Worm (Caenorhabditis elegans) whole organism, early embryonic: ENCODE results near the gene sra-36.

Source experiments
- B0310.2 ChIP-seq: sonication (generic microtip); optimal IDR thresholded peaks from 2 replicates; lab custom pipeline; 2016; ENCODE audit warnings: mild to moderate bottlenecking, missing genetic modification characterization, missing compliant biosample characterization
- F13C5.2 ChIP-seq: sonication (generic microtip); optimal IDR thresholded peaks from 2 replicates; lab custom pipeline; 2017; ENCODE audit warnings: mild to moderate bottlenecking, missing genetic modification characterization, inconsistent platforms, missing compliant biosample characterization
- aly-1 ChIP-seq: sonication (generic microtip); optimal IDR thresholded peaks from 2 replicates; lab custom pipeline; 2016; ENCODE audit warnings: missing genetic modification characterization, missing compliant biosample characterization
- ama-1 ChIP-seq: fragments of 150-350 bp; optimal IDR thresholded peaks from 2 replicates; lab custom pipeline; 2014
- ceh-13 ChIP-seq: fragments of 200-800 bp; sonication (Bioruptor generic); optimal IDR thresholded peaks from 2 replicates; lab custom pipeline; 2018; ENCODE audit warnings: mild to moderate bottlenecking, missing genetic modification characterization, missing compliant biosample characterization
- ceh-36 ChIP-seq: sonication (generic microtip); optimal IDR thresholded peaks from 2 replicates; lab custom pipeline; 2016; ENCODE audit warnings: missing genetic modification characterization, inconsistent platforms, missing compliant biosample characterization
- ets-7 ChIP-seq: sonication (generic microtip); optimal IDR thresholded peaks from 2 replicates; lab custom pipeline; 2016; ENCODE audit warnings: missing genotype, missing genetic modification characterization, missing compliant biosample characterization
- flt-1 ChIP-seq: fragments of 200-800 bp; sonication (Bioruptor generic); IDR thresholded peaks from 2 replicates; pipeline ENCODE4 v1.3.6; 2022; ENCODE audit warnings: missing genetic modification characterization, missing compliant biosample characterization
- hmbx-1 ChIP-seq: sonication (generic microtip); optimal IDR thresholded peaks from 2 replicates; lab custom pipeline; 2016; ENCODE audit warnings: mild to moderate bottlenecking, missing genetic modification characterization, missing compliant biosample characterization
- hmg-4 ChIP-seq: fragments of 200-800 bp; sonication (Bioruptor generic); optimal IDR thresholded peaks from 2 replicates; lab custom pipeline; 2018; ENCODE audit warnings: mild to moderate bottlenecking, missing genetic modification characterization, missing compliant biosample characterization
- hnd-1 ChIP-seq: sonication (generic microtip); optimal IDR thresholded peaks from 2 replicates; lab custom pipeline; 2016; ENCODE audit warnings: missing genetic modification characterization, missing compliant biosample characterization
- pes-1 ChIP-seq: fragments of 200-800 bp; sonication (Bioruptor generic); IDR thresholded peaks from 2 replicates; pipeline ENCODE4 v1.3.6; 2022; ENCODE audit warnings: missing genetic modification reagents, missing genetic modification characterization, missing compliant biosample characterization
- scrt-1 ChIP-seq: fragments of 200-800 bp; sonication (Bioruptor generic); IDR thresholded peaks from 2 replicates; pipeline ENCODE4 v1.3.6; 2022; ENCODE audit warnings: missing genetic modification characterization, missing compliant biosample characterization
- sea-1 ChIP-seq: fragments of 200-800 bp; sonication (Bioruptor generic); conservative IDR thresholded peaks from 2 replicates; pipeline ENCODE4 v1.3.6; 2022; ENCODE audit warnings: missing genetic modification characterization, missing compliant biosample characterization
- tbx-11 ChIP-seq: fragments of 200-800 bp; sonication (Bioruptor generic); IDR thresholded peaks from 2 replicates; pipeline ENCODE4 v1.3.6; 2022; ENCODE audit warnings: missing genetic modification characterization, missing compliant biosample characterization
- tbx-37 ChIP-seq: fragments of 200-800 bp; sonication (Bioruptor generic); conservative IDR thresholded peaks from 2 replicates; pipeline ENCODE4 v1.3.6; 2022; ENCODE audit warnings: missing genetic modification reagents, missing genetic modification characterization, missing compliant biosample characterization
- tra-4 ChIP-seq: sonication (generic microtip); optimal IDR thresholded peaks from 2 replicates; lab custom pipeline; 2017; ENCODE audit warnings: missing genetic modification characterization, missing compliant biosample characterization

sra-36 gene

ce11 chrII:4537141-4537540 is 3.4 kb downstream of the sra-36 start, which contains the start of gene sra-33:
TSS of gene sra-33 (minus strand) at chrII:4537241.
- no peak for TF ChIP-seq hmg-4 (GFP tag; lab: Kevin White, UChicago)
- TF ChIP-seq sea-1 (GFP tag; lab: Robert Waterston, UW): no peak
- TF ChIP-seq aly-1 (tag; lab: Kevin White, UChicago): no peak
- no peak for TF ChIP-seq ama-1 (lab: Kevin White, UChicago)
- TF ChIP-seq scrt-1 (GFP tag; lab: Robert Waterston, UW): no peak

- TF ChIP-seq ets-7 (tag; lab: Kevin White, UChicago): no peak
- no peak for TF ChIP-seq ceh-36 (tag; lab: Kevin White, UChicago)
- TF ChIP-seq hmg-4 (GFP tag; lab: Kevin White, UChicago): no peak
- TF ChIP-seq hmbx-1: no peak
- TF ChIP-seq B0310.2 (tag; lab: Kevin White, UChicago): no peak
- no peak for TF ChIP-seq scrt-1 (GFP tag; lab: Robert Waterston, UW)
- TF ChIP-seq tbx-37 (GFP tag; lab: Robert Waterston, UW): no peak
- TF ChIP-seq tra-4 (tag; lab: Kevin White, UChicago): no peak
- no peak for TF ChIP-seq ceh-13
- TF ChIP-seq sea-1 (GFP tag; lab: Robert Waterston, UW): no peak
- no peak for TF ChIP-seq pes-1
- TF ChIP-seq hnd-1: no peak
- no peak for TF ChIP-seq aly-1 (tag; lab: Kevin White, UChicago)
- no peak for TF ChIP-seq flt-1 (GFP tag; lab: Robert Waterston, UW)
- no peak for TF ChIP-seq tbx-11
These were observed 8.7 kb downstream of the sra-36 start, which contains the start of gene sra-32 for ce11 chrII:4531880-4532279. TSS of gene sra-32 (minus strand) at chrII:4531980.

- no peak for TF ChIP-seq pes-1
- TF ChIP-seq tbx-37 (GFP tag; lab: Robert Waterston, UW): no peak
- no peak for TF ChIP-seq tbx-11
- TF ChIP-seq flt-1 (GFP tag; lab: Robert Waterston, UW): no peak
- no peak for TF ChIP-seq hmbx-1
- TF ChIP-seq F13C5.2: no peak
- no peak for TF ChIP-seq B0310.2 (tag; lab: Kevin White, UChicago)
- TF ChIP-seq hmg-4 (GFP tag; lab: Kevin White, UChicago): no peak
- no peak for TF ChIP-seq scrt-1 (GFP tag; lab: Robert Waterston, UW)
- TF ChIP-seq ets-7 (tag; lab: Kevin White, UChicago): no peak
These were observed 12.7 kb downstream of the sra-36 start, which contains the start of gene sra-35 for ce11 chrII:4527800-4528199. TSS of gene sra-35 (minus strand) at chrII:4527900.

ce11 chrII:4525185-4525584 is 15.3 kb downstream of the sra-36 start:
- no peak for TF ChIP-seq B0310.2 (tag; lab: Kevin White, UChicago)
- TF ChIP-seq hmbx-1: no peak
- no peak for TF ChIP-seq sea-1 (GFP tag; lab: Robert Waterston, UW)
- TF ChIP-seq hmg-4 (GFP tag; lab: Kevin White, UChicago): no peak

- TF ChIP-seq tbx-37 (GFP tag; lab: Robert Waterston, UW) (no peak), scrt-1 (GFP tag; lab: Robert Waterston, UW) (no peak), aly-1 (tag; lab: Kevin White, UChicago) (no peak), ama-1 (lab: Kevin White, UChicago) (no peak), hmbx-1 (no peak), F13C5.2 (no peak)
These were observed 17.3 kb downstream of the sra-36 start, which contains the start of the genes B0304.4 and B0304.2 for ce11 chrII:4523122-4523672. TSS of gene B0304.4 (minus strand) at chrII:4523222. TSS of gene B0304.2 (plus strand) at chrII:4523622.

ce11 chrII:4519976-4520594 is 20.4 kb downstream of the sra-36 start:
- TF ChIP-seq hmbx-1: no peak
- no peak for TF ChIP-seq flt-1 (GFP tag; lab: Robert Waterston, UW)
- TF ChIP-seq ets-7 (tag; lab: Kevin White, UChicago): no peak
- no peak for TF ChIP-seq aly-1 (tag; lab: Kevin White, UChicago)
- TF ChIP-seq tbx-11: no peak

- no peak for TF ChIP-seq ets-7 (tag; lab: Kevin White, UChicago)
- TF ChIP-seq flt-1 (GFP tag; lab: Robert Waterston, UW): peak; percentile 33; the same call in 1 of the 2 replicates
These were observed 22.1 kb downstream of the sra-36 start, which contains the start of gene hlh-1 for ce11 chrII:4518300-4518907. TSS of gene hlh-1 (plus strand) at chrII:4518574.

- TF ChIP-seq hmbx-1 (no peak), hmg-4 (GFP tag; lab: Kevin White, UChicago) (peak; percentile 40), ceh-13 (no peak), tbx-11 (no peak), F13C5.2 (no peak)
These were observed 23.3 kb downstream of the sra-36 start for ce11 chrII:4517254-4517653.
